Worm (Caenorhabditis elegans) whole organism, mixed stage, embryonic: ENCODE data around the gene odr-4.

Source experiments
- lsy-2 ChIP-seq: fragments of 150-350 bp; optimal IDR thresholded peaks from 2 replicates; lab custom pipeline; 2014; ENCODE audit warnings: missing biosample characterization, missing genetic modification characterization
- nhr-12 ChIP-seq: fragments of 150-350 bp; optimal IDR thresholded peaks from 2 replicates; lab custom pipeline; 2014; ENCODE audit warnings: missing biosample characterization, missing genetic modification characterization
- tbx-8 ChIP-seq: fragments of 200-800 bp; sonication (Bioruptor generic); optimal IDR thresholded peaks from 2 replicates; lab custom pipeline; 2018; ENCODE audit warnings: mild to moderate bottlenecking, missing genetic modification characterization, moderate library complexity, missing compliant biosample characterization

- no peak for TF ChIP-seq lsy-2 (tag; lab: Kevin White, UChicago)
- TF ChIP-seq tbx-8 (GFP tag; lab: Kevin White, UChicago): no peak
- no peak for TF ChIP-seq nhr-12
Observed at ce11 chrIII:6718270-6718669, 12.3 kb upstream of the odr-4 start, which contains the start of gene F37A4.3.
